Fruit fly (Drosophila melanogaster): ENCODE measurements around the gene Aplip1.

The Aplip1 gene

dm6 chr3L:1177085-1177484 is 19.0 kb upstream of the Aplip1 start, which contains the start of gene bab2 (continued):
- no peak for TF ChIP-seq CG12391 (tag; optimal IDR thresholded peaks at IDR 0.05)
- no peak for TF ChIP-seq ac (GFP tag; optimal IDR thresholded peaks at IDR 0.05)
- TF ChIP-seq CG16863 (GFP tag; optimal IDR thresholded peaks at IDR 0.05): no peak
- TF ChIP-seq Six4 (GFP tag; optimal IDR thresholded peaks at IDR 0.05): no peak
- peak; percentile 37 for TF ChIP-seq CG12769 (tag; optimal IDR thresholded peaks at IDR 0.05)
- peak; percentile 81 for TF ChIP-seq HLHmδ (GFP tag; optimal IDR thresholded peaks at IDR 0.05)
- TF ChIP-seq CG13123 (GFP tag; optimal IDR thresholded peaks at IDR 0.05): peak; percentile 14
- no peak for TF ChIP-seq NFAT (GFP tag; IDR thresholded peaks at IDR 0.05)
- TF ChIP-seq CG6765 (GFP tag; optimal IDR thresholded peaks at IDR 0.05): no peak
- TF ChIP-seq lilli (GFP tag; optimal IDR thresholded peaks at IDR 0.05): peak; percentile 12
- no peak for TF ChIP-seq tna (GFP tag; IDR thresholded peaks at IDR 0.05; ENCODE audit: partially characterized antibody)
- TF ChIP-seq CG18011 (GFP tag; optimal IDR thresholded peaks at IDR 0.05): no peak
- no peak for TF ChIP-seq CG15696 (tag; optimal IDR thresholded peaks at IDR 0.05)
- TF ChIP-seq TFAM (GFP tag; optimal IDR thresholded peaks at IDR 0.05): no peak
- no peak for TF ChIP-seq CG7556 (GFP tag; optimal IDR thresholded peaks at IDR 0.05)
- TF ChIP-seq lbe (GFP tag; optimal IDR thresholded peaks at IDR 0.05): no peak
- TF ChIP-seq ATbp (GFP tag; optimal IDR thresholded peaks at IDR 0.05): no peak
- no peak for TF ChIP-seq slbo (GFP tag; IDR thresholded peaks at IDR 0.05)
- no peak for TF ChIP-seq crc (GFP tag; optimal IDR thresholded peaks at IDR 0.05)
- no peak for TF ChIP-seq CG8290 (GFP tag; optimal IDR thresholded peaks at IDR 0.05)
- peak in 1 of 2 experiments; percentile 43 for TF ChIP-seq CG8290 (tag; optimal IDR thresholded peaks at IDR 0.05)
- TF ChIP-seq croc (GFP tag; conservative IDR thresholded peaks at IDR 0.05): no peak
- TF ChIP-seq gsb-n (tag; optimal IDR thresholded peaks at IDR 0.05): peak; percentile 33
- TF ChIP-seq toy (GFP tag; IDR thresholded peaks at IDR 0.05): no peak
- TF ChIP-seq ranshi (GFP tag; IDR thresholded peaks at IDR 0.05): no peak; the same call in 1 of the 2 replicates
- no peak for TF ChIP-seq CG18599 (GFP tag; optimal IDR thresholded peaks at IDR 0.05)
- TF ChIP-seq nom (GFP tag; optimal IDR thresholded peaks at IDR 0.05): no peak
- no peak for TF ChIP-seq Dad (GFP tag; optimal IDR thresholded peaks at IDR 0.05)
- TF ChIP-seq bigmax (GFP tag; optimal IDR thresholded peaks at IDR 0.05): no peak
- peak; percentile 28 for TF ChIP-seq stwl (tag; optimal IDR thresholded peaks at IDR 0.05)
- peak; percentile 80 for TF ChIP-seq twi (tag; optimal IDR thresholded peaks at IDR 0.05)
- no peak for TF ChIP-seq CG12744 (GFP tag; optimal IDR thresholded peaks at IDR 0.05)
- no peak for TF ChIP-seq CG31388 (GFP tag; optimal IDR thresholded peaks at IDR 0.05)
- TF ChIP-seq Fer3 (tag; optimal IDR thresholded peaks at IDR 0.05): no peak
- TF ChIP-seq CG3995 (GFP tag; optimal IDR thresholded peaks at IDR 0.05): no peak
- no peak for TF ChIP-seq CG10654 (GFP tag; optimal IDR thresholded peaks at IDR 0.05)
- TF ChIP-seq tap (tag; optimal IDR thresholded peaks at IDR 0.05): no peak
- TF ChIP-seq CG15514 (GFP tag; optimal IDR thresholded peaks at IDR 0.05): no peak
- TF ChIP-seq Abd-B (GFP tag; optimal IDR thresholded peaks at IDR 0.05): no peak
- TF ChIP-seq H2.0 (GFP tag; IDR thresholded peaks at IDR 0.05): 0 out of 2 replicates have a peak, but pooled peaks have one; percentile 8
- peak in 1 of 2 experiments; percentile 1 for TF ChIP-seq Hr51 (GFP tag; optimal IDR thresholded peaks at IDR 0.05)
- TF ChIP-seq tx (GFP tag; optimal IDR thresholded peaks at IDR 0.05): no peak
- TF ChIP-seq CG13287 (GFP tag; IDR thresholded peaks at IDR 0.05; ENCODE audit: partially characterized antibody): peak; percentile 54; the same call in 1 of the 2 replicates
- no peak for TF ChIP-seq Bteb2 (GFP tag; optimal IDR thresholded peaks at IDR 0.05)
- no peak for TF ChIP-seq Elba2 (GFP tag; optimal IDR thresholded peaks at IDR 0.05)
- TF ChIP-seq dysf (GFP tag; IDR thresholded peaks at IDR 0.05): no peak
- TF ChIP-seq ab (GFP tag; optimal IDR thresholded peaks at IDR 0.05): no peak
- TF ChIP-seq fd102C (GFP tag; optimal IDR thresholded peaks at IDR 0.05): peak; percentile 49
- no peak for TF ChIP-seq CHES-1-like (GFP tag; optimal IDR thresholded peaks at IDR 0.05)
- no peak for TF ChIP-seq CG6813 (GFP tag; optimal IDR thresholded peaks at IDR 0.05)
- TF ChIP-seq CG2875 (GFP tag; optimal IDR thresholded peaks at IDR 0.05): no peak

All from whole organism, embryonic.